Worm (Caenorhabditis elegans) whole organism, young adult: ENCODE measurements around the gene F35F11.2.

ENCODE experiments used
- B0019.2 ChIP-seq: fragments of 200-800 bp; sonication (Bioruptor generic); conservative IDR thresholded peaks from 2 replicates; pipeline ENCODE4 v1.3.6; 2022; ENCODE audit warnings: missing genetic modification reagents, missing genetic modification characterization, missing compliant biosample characterization
- B0261.1 ChIP-seq: sonication (generic microtip); optimal IDR thresholded peaks from 2 replicates; lab custom pipeline; 2016; ENCODE audit warnings: mild to moderate bottlenecking, missing genetic modification characterization, moderate library complexity, missing compliant biosample characterization
- C17E4.6 ChIP-seq: fragments of 200-800 bp; sonication (Bioruptor generic); IDR thresholded peaks from 2 replicates; pipeline ENCODE4 v1.3.6; 2022; ENCODE audit warnings: missing genetic modification reagents, missing genetic modification characterization, missing compliant biosample characterization
- F22D6.2 ChIP-seq: sonication (generic microtip); optimal IDR thresholded peaks from 2 replicates; lab custom pipeline; 2016; ENCODE audit warnings: mild to moderate bottlenecking, missing genetic modification characterization, missing compliant biosample characterization
- F49E8.2 ChIP-seq: sonication (generic microtip); optimal IDR thresholded peaks from 3 replicates; lab custom pipeline; 2017; ENCODE audit warnings: missing genetic modification characterization, mild to moderate bottlenecking, missing compliant biosample characterization, antibody characterized with exemption, moderate library complexity; ENCODE audit not compliant: insufficient read depth
- F55B11.4 ChIP-seq: sonication (generic microtip); optimal IDR thresholded peaks from 2 replicates; lab custom pipeline; 2016; ENCODE audit warnings: missing compliant biosample characterization, missing genetic modification characterization, borderline replicate concordance; ENCODE audit not compliant: insufficient read depth
- T07F8.4 ChIP-seq: sonication (generic microtip); optimal IDR thresholded peaks from 2 replicates; lab custom pipeline; 2016; ENCODE audit warnings: mild to moderate bottlenecking, missing genetic modification characterization, moderate library complexity, missing compliant biosample characterization
- Y53F4B.3 ChIP-seq: fragments of 200-800 bp; sonication (Bioruptor generic); IDR thresholded peaks from 2 replicates; pipeline ENCODE4 v1.3.6; 2022; ENCODE audit warnings: missing genetic modification reagents, missing genetic modification characterization, missing compliant biosample characterization
- Y56A3A.18 ChIP-seq: fragments of 200-800 bp; sonication (Bioruptor generic); IDR thresholded peaks from 2 replicates; pipeline ENCODE4 v1.3.6; 2022; ENCODE audit warnings: missing genetic modification reagents, missing genetic modification characterization, missing compliant biosample characterization
- Y95B8A.8 ChIP-seq: fragments of 200-800 bp; sonication (Bioruptor generic); IDR thresholded peaks from 2 replicates; pipeline ENCODE4 v1.3.6; 2022; ENCODE audit warnings: missing genetic modification reagents, missing genetic modification characterization, missing compliant biosample characterization
- ZK185.1 ChIP-seq: sonication (generic microtip); optimal IDR thresholded peaks from 2 replicates; lab custom pipeline; 2016; ENCODE audit warnings: mild to moderate bottlenecking, missing genetic modification characterization, missing compliant biosample characterization; ENCODE audit not compliant: poor library complexity, severe bottlenecking
- ama-1 ChIP-seq, 3 experiments: fragments of 150-350 bp in 1 of 3; sonication (generic microtip) in 2 of 3; optimal IDR thresholded peaks; 2 replicates each; lab custom pipeline; 2014 to 2018; ENCODE audit warnings: missing biosample characterization in 2 of 3, missing genetic modification characterization in 2 of 3, missing genetic modification reagents in 2 of 3
- aptf-2 ChIP-seq: fragments of 200-800 bp; sonication (Bioruptor generic); conservative IDR thresholded peaks from 2 replicates; pipeline ENCODE4 v1.3.6; 2022; ENCODE audit warnings: missing genetic modification reagents, missing genetic modification characterization, missing compliant biosample characterization
- atf-7 ChIP-seq: sonication (generic microtip); optimal IDR thresholded peaks from 2 replicates; lab custom pipeline; 2017; ENCODE audit warnings: mild to moderate bottlenecking, missing genetic modification characterization, missing compliant biosample characterization
- cebp-1 ChIP-seq, 2 experiments: fragments of 200-800 bp in 1 of 2; sonication (Bioruptor generic) in 1 of 2; sonication (generic microtip) in 1 of 2; IDR thresholded peaks in 1 of 2; optimal IDR thresholded peaks in 1 of 2; 2 replicates each; pipeline versions ENCODE4 v1.3.6 to Lab custom; 2017 to 2022; ENCODE audit warnings: missing compliant biosample characterization in 2 of 2, missing genetic modification characterization in 2 of 2, mild to moderate bottlenecking in 1 of 2, missing genetic modification reagents in 1 of 2, moderate library complexity in 1 of 2
- cebp-2 ChIP-seq: fragments of 200-800 bp; sonication (Bioruptor generic); IDR thresholded peaks from 2 replicates; pipeline ENCODE4 v1.3.6; 2022; ENCODE audit warnings: missing genetic modification characterization, missing compliant biosample characterization
- ceh-79 ChIP-seq: sonication (generic microtip); optimal IDR thresholded peaks from 2 replicates; lab custom pipeline; 2017; ENCODE audit warnings: mild to moderate bottlenecking, missing genetic modification characterization, missing compliant biosample characterization
- die-1 ChIP-seq: sonication (generic microtip); optimal IDR thresholded peaks from 2 replicates; lab custom pipeline; 2016; ENCODE audit warnings: missing genotype, mild to moderate bottlenecking, missing genetic modification characterization, missing compliant biosample characterization
- dpff-1 ChIP-seq: sonication (generic microtip); optimal IDR thresholded peaks from 2 replicates; lab custom pipeline; 2017; ENCODE audit warnings: mild to moderate bottlenecking, missing genetic modification characterization, missing compliant biosample characterization
- ekl-4 ChIP-seq: fragments of 200-800 bp; sonication (Bioruptor generic); IDR thresholded peaks from 2 replicates; pipeline ENCODE4 v1.3.6; 2022; ENCODE audit warnings: missing genetic modification reagents, missing genetic modification characterization, missing compliant biosample characterization
- gei-17 ChIP-seq: fragments of 200-800 bp; sonication (Bioruptor generic); optimal IDR thresholded peaks from 2 replicates; lab custom pipeline; 2018; ENCODE audit warnings: mild to moderate bottlenecking, missing genetic modification characterization, missing compliant biosample characterization
- him-1 ChIP-seq: sonication (generic microtip); optimal IDR thresholded peaks from 2 replicates; lab custom pipeline; 2016; ENCODE audit warnings: missing genotype, missing genetic modification reagents, missing genetic modification characterization, missing compliant biosample characterization
- hlh-26 ChIP-seq: fragments of 200-800 bp; sonication (Bioruptor generic); conservative IDR thresholded peaks from 2 replicates; pipeline ENCODE4 v1.3.6; 2022; ENCODE audit warnings: missing genetic modification reagents, missing genetic modification characterization, missing compliant biosample characterization
- let-526 ChIP-seq: fragments of 200-800 bp; sonication (Bioruptor generic); IDR thresholded peaks from 2 replicates; pipeline ENCODE4 v1.3.6; 2022; ENCODE audit warnings: missing genetic modification reagents, missing genetic modification characterization, missing compliant biosample characterization
- let-607 ChIP-seq, 2 experiments: fragments of 200-800 bp in 1 of 2; sonication (Bioruptor generic) in 1 of 2; sonication (generic microtip) in 1 of 2; optimal IDR thresholded peaks; 2 replicates each; lab custom pipeline; 2016 to 2018; ENCODE audit warnings: mild to moderate bottlenecking in 2 of 2, missing compliant biosample characterization in 2 of 2, missing genetic modification characterization in 2 of 2, moderate library complexity in 2 of 2, missing genotype in 1 of 2
- lin-26 ChIP-seq: fragments of 200-800 bp; sonication (Bioruptor generic); IDR thresholded peaks from 2 replicates; pipeline ENCODE4 v1.3.6; 2022; ENCODE audit warnings: missing genetic modification reagents, missing genetic modification characterization, missing compliant biosample characterization
- lin-35 ChIP-seq, 3 experiments: fragments of 150-350 bp in 2 of 3; sonication (generic microtip) in 1 of 3; optimal IDR thresholded peaks; 2 replicates each; lab custom pipeline; 2014 to 2018; ENCODE audit warnings: missing biosample characterization in 3 of 3, missing genetic modification characterization in 3 of 3, missing genetic modification reagents in 3 of 3
- lsl-1 ChIP-seq: fragments of 200-800 bp; sonication (Bioruptor generic); optimal IDR thresholded peaks from 2 replicates; lab custom pipeline; 2018; ENCODE audit warnings: mild to moderate bottlenecking, missing genetic modification characterization, moderate library complexity, missing compliant biosample characterization
- lsy-27 ChIP-seq: sonication (generic microtip); optimal IDR thresholded peaks from 2 replicates; lab custom pipeline; 2017; ENCODE audit warnings: missing genetic modification characterization, mild to moderate bottlenecking, missing compliant biosample characterization, antibody characterized with exemption, missing genotype, borderline replicate concordance; ENCODE audit not compliant: insufficient read depth
- nfya-2 ChIP-seq: fragments of 200-800 bp; sonication (Bioruptor generic); IDR thresholded peaks from 2 replicates; pipeline ENCODE4 v1.3.6; 2022; ENCODE audit warnings: missing genetic modification reagents, missing genetic modification characterization, missing compliant biosample characterization
- nhr-179 ChIP-seq: sonication (generic microtip); optimal IDR thresholded peaks from 2 replicates; lab custom pipeline; 2016; ENCODE audit warnings: mild to moderate bottlenecking, missing genetic modification characterization, missing compliant biosample characterization
- rec-8 ChIP-seq, 2 experiments: sonication (generic microtip); optimal IDR thresholded peaks; 2 replicates each; lab custom pipeline; 2016; ENCODE audit warnings: mild to moderate bottlenecking in 2 of 2, missing genetic modification characterization in 2 of 2, missing genetic modification reagents in 2 of 2, missing genotype in 2 of 2, missing biosample characterization in 1 of 2, missing compliant biosample characterization in 1 of 2, moderate library complexity in 1 of 2
- sea-2 ChIP-seq: fragments of 200-800 bp; sonication (Bioruptor generic); IDR thresholded peaks from 2 replicates; pipeline ENCODE4 v1.3.6; 2022; ENCODE audit warnings: missing genetic modification characterization, missing compliant biosample characterization
- snpc-1.1 ChIP-seq: sonication (generic microtip); optimal IDR thresholded peaks from 2 replicates; lab custom pipeline; 2017; ENCODE audit warnings: missing genetic modification characterization, mild to moderate bottlenecking, missing compliant biosample characterization, antibody characterized with exemption, moderate library complexity, missing genotype, missing genetic modification reagents; ENCODE audit not compliant: insufficient read depth
- snpc-1.3 ChIP-seq: sonication (generic microtip); optimal IDR thresholded peaks from 2 replicates; lab custom pipeline; 2017; ENCODE audit warnings: missing genetic modification characterization, mild to moderate bottlenecking, missing compliant biosample characterization, antibody characterized with exemption, moderate library complexity, missing genotype, missing genetic modification reagents; ENCODE audit not compliant: insufficient read depth
- snpc-4 ChIP-seq, 5 experiments: fragments of 150-350 bp in 1 of 5; sonication (generic microtip) in 4 of 5; optimal IDR thresholded peaks; 2 replicates each; lab custom pipeline; 2014 to 2018; ENCODE audit warnings: missing genetic modification characterization in 5 of 5, missing biosample characterization in 3 of 5, antibody characterized with exemption in 2 of 5, mild to moderate bottlenecking in 2 of 5, missing compliant biosample characterization in 2 of 5, missing genotype in 2 of 5, moderate library complexity in 2 of 5, missing genetic modification reagents in 1 of 5
- unc-130 ChIP-seq: sonication (generic microtip); optimal IDR thresholded peaks from 2 replicates; lab custom pipeline; 2016; ENCODE audit warnings: missing genetic modification reagents, missing genetic modification characterization, missing compliant biosample characterization
- unc-62 ChIP-seq: fragments of 150-350 bp; optimal IDR thresholded peaks from 2 replicates; lab custom pipeline; 2014; ENCODE audit warnings: missing biosample characterization, missing genetic modification reagents, missing genetic modification characterization
- xnd-1 ChIP-seq: sonication (generic microtip); optimal IDR thresholded peaks from 2 replicates; lab custom pipeline; 2016; ENCODE audit warnings: missing genotype, missing genetic modification reagents, missing genetic modification characterization, missing compliant biosample characterization
- zfh-2 ChIP-seq: fragments of 200-800 bp; sonication (Bioruptor generic); conservative IDR thresholded peaks from 2 replicates; pipeline ENCODE4 v1.3.6; 2022; ENCODE audit warnings: missing genetic modification reagents, missing genetic modification characterization, missing compliant biosample characterization
- ztf-22 ChIP-seq: fragments of 200-800 bp; sonication (Bioruptor generic); optimal IDR thresholded peaks from 2 replicates; lab custom pipeline; 2018; ENCODE audit warnings: mild to moderate bottlenecking, missing genetic modification characterization, moderate library complexity, missing compliant biosample characterization
- ztf-28 ChIP-seq: fragments of 200-800 bp; sonication (Bioruptor generic); IDR thresholded peaks from 2 replicates; pipeline ENCODE4 v1.3.6; 2022; ENCODE audit warnings: missing genetic modification reagents, missing genetic modification characterization, missing compliant biosample characterization
- ztf-6 ChIP-seq: fragments of 200-800 bp; sonication (Bioruptor generic); IDR thresholded peaks from 2 replicates; pipeline ENCODE4 v1.3.6; 2022; ENCODE audit warnings: missing genetic modification reagents, missing genetic modification characterization, missing compliant biosample characterization

The F35F11.2 gene

ce11 chrIV:4049398-4049998 lies 9.4 kb downstream of the F35F11.2 start, which contains the start of gene pcn-1 (continued):
- peak; percentile 86 for TF ChIP-seq Y56A3A.18 (GFP tag; lab: Robert Waterston, UW)
- peak; percentile 75; the same call in 1 of the 2 replicates for TF ChIP-seq aptf-2 (GFP tag; lab: Robert Waterston, UW)
- peak; percentile 72 for TF ChIP-seq snpc-1.1 (tag; lab: Kevin White, UChicago)
- TF ChIP-seq snpc-4 (GFP tag; optimal IDR thresholded peaks at IDR 0.05; lab: Kevin White, UChicago) = peak; percentile 54
- peak; percentile 38 to 89 (median 78) for TF ChIP-seq snpc-4 (tag; optimal IDR thresholded peaks at IDR 0.05; lab: Kevin White, UChicago)
- no peak for TF ChIP-seq cebp-2 (GFP tag; lab: Robert Waterston, UW)
- peak in 1 of 2 experiments; percentile 9 for TF ChIP-seq rec-8 (tag; optimal IDR thresholded peaks at IDR 0.05; lab: Kevin White, UChicago)
- no peak for TF ChIP-seq nhr-179 (tag; lab: Kevin White, UChicago)
- peak; percentile 29 for TF ChIP-seq ztf-22 (GFP tag; lab: Kevin White, UChicago)
- TF ChIP-seq B0261.1 (tag; lab: Kevin White, UChicago) = peak; percentile 37
- peak; percentile 24 for TF ChIP-seq dpff-1 (tag; lab: Kevin White, UChicago)
- no peak for TF ChIP-seq T07F8.4 (tag; lab: Kevin White, UChicago)
- TF ChIP-seq ceh-79 (tag; lab: Kevin White, UChicago) = peak; percentile 41
- peak; percentile 75; the same call in 1 of the 2 replicates for TF ChIP-seq zfh-2 (GFP tag; lab: Robert Waterston, UW)
- peak; percentile 87 for TF ChIP-seq unc-130 (GFP tag; lab: Kevin White, UChicago)
- TF ChIP-seq lsl-1 (GFP tag; lab: Kevin White, UChicago) = peak; percentile 92
- peak; percentile 86 for TF ChIP-seq him-1 (tag; lab: Kevin White, UChicago)
- no peak for TF ChIP-seq nfya-2
- TF ChIP-seq F22D6.2 (tag; lab: Kevin White, UChicago) = peak; percentile 80
- no peak for TF ChIP-seq hlh-26 (GFP tag; lab: Robert Waterston, UW)
- TF ChIP-seq lin-26 (GFP tag; lab: Robert Waterston, UW) = no peak
- TF ChIP-seq B0019.2 = peak; percentile 87
- TF ChIP-seq ama-1 (optimal IDR thresholded peaks at IDR 0.05; lab: Kevin White, UChicago) = no peak
- TF ChIP-seq ama-1 (GFP tag; optimal IDR thresholded peaks at IDR 0.05; lab: Kevin White, UChicago) = peak in 1 of 2 experiments; percentile 23
- TF ChIP-seq ztf-6 (GFP tag; lab: Robert Waterston, UW) = peak; percentile 81; the same call in 1 of the 2 replicates
- peak; percentile 12 for TF ChIP-seq lsy-27 (tag; lab: Kevin White, UChicago)
- peak; percentile 92 for TF ChIP-seq Y95B8A.8 (GFP tag; lab: Robert Waterston, UW)
- TF ChIP-seq snpc-1.3 = peak; percentile 52
- peak; percentile 98 for TF ChIP-seq xnd-1 (tag; lab: Kevin White, UChicago)
- peak; percentile 76 to 86 for TF ChIP-seq let-607 (tag; optimal IDR thresholded peaks at IDR 0.05; lab: Kevin White, UChicago)
- TF ChIP-seq atf-7 = peak; percentile 91
- TF ChIP-seq Y53F4B.3 = no peak
- TF ChIP-seq ztf-28 (GFP tag; lab: Robert Waterston, UW) = peak; percentile 89; the same call in 1 of the 2 replicates
- TF ChIP-seq F55B11.4 (tag; lab: Kevin White, UChicago) = no peak
- peak; percentile 82 for TF ChIP-seq ZK185.1 (tag; lab: Kevin White, UChicago)
- TF ChIP-seq cebp-1 (GFP tag; IDR thresholded peaks at IDR 0.05; lab: Robert Waterston, UW) = peak; percentile 79
- TF ChIP-seq cebp-1 (tag; optimal IDR thresholded peaks at IDR 0.05; lab: Kevin White, UChicago) = peak; percentile 93
- peak; percentile 86 for TF ChIP-seq let-526 (GFP tag; lab: Robert Waterston, UW)
- TF ChIP-seq unc-62 (GFP tag; lab: Kevin White, UChicago) = no peak
- TF ChIP-seq sea-2 (GFP tag; lab: Robert Waterston, UW) = 0 out of 2 replicates have a peak, but pooled peaks have one; percentile 36
- TF ChIP-seq F49E8.2 (tag; lab: Kevin White, UChicago) = peak; percentile 80
- TF ChIP-seq die-1 (tag; lab: Kevin White, UChicago) = no peak
- TF ChIP-seq gei-17 (GFP tag; lab: Kevin White, UChicago) = peak; percentile 85
- TF ChIP-seq C17E4.6 (GFP tag; lab: Robert Waterston, UW) = peak; percentile 98
- peak; percentile 84 to 97 (median 87) for TF ChIP-seq lin-35 (GFP tag; optimal IDR thresholded peaks at IDR 0.05; lab: Kevin White, UChicago)
- TF ChIP-seq ekl-4 (GFP tag; lab: Robert Waterston, UW) = peak; percentile 98
